Worm (Caenorhabditis elegans) whole organism, midembryonic: Measurements from ENCODE around the gene nxf-2.

Experiments used
- T22C8.4 ChIP-seq: fragments of 200-800 bp; sonication (Bioruptor generic); IDR thresholded peaks from 2 replicates; pipeline ENCODE4 v1.3.6; 2022; ENCODE audit warnings: missing genetic modification characterization, missing compliant biosample characterization
- cog-1 ChIP-seq: sonication (generic microtip); optimal IDR thresholded peaks from 2 replicates; lab custom pipeline; 2016; ENCODE audit warnings: missing genetic modification characterization, missing compliant biosample characterization
- flt-1 ChIP-seq: fragments of 200-800 bp; sonication (Bioruptor generic); IDR thresholded peaks from 2 replicates; pipeline ENCODE4 v1.3.6; 2022; ENCODE audit warnings: missing genetic modification characterization, missing compliant biosample characterization
- klf-2 ChIP-seq: fragments of 200-800 bp; sonication (Bioruptor generic); conservative IDR thresholded peaks from 2 replicates; pipeline ENCODE4 v1.3.6; 2022; ENCODE audit warnings: missing genetic modification reagents, missing genetic modification characterization, missing compliant biosample characterization
- tab-1 ChIP-seq: fragments of 200-800 bp; sonication (Bioruptor generic); IDR thresholded peaks from 2 replicates; pipeline ENCODE4 v1.3.6; 2022; ENCODE audit warnings: missing genetic modification characterization, missing compliant biosample characterization
- ztf-23 ChIP-seq: fragments of 200-800 bp; sonication (Bioruptor generic); IDR thresholded peaks from 2 replicates; pipeline ENCODE4 v1.3.6; 2022; ENCODE audit warnings: missing genetic modification reagents, missing genetic modification characterization, missing compliant biosample characterization
- ztf-29 ChIP-seq: fragments of 200-800 bp; sonication (Bioruptor generic); IDR thresholded peaks from 2 replicates; pipeline ENCODE4 v1.3.6; 2022; ENCODE audit warnings: missing genetic modification reagents, missing genetic modification characterization, missing compliant biosample characterization

DNA sequence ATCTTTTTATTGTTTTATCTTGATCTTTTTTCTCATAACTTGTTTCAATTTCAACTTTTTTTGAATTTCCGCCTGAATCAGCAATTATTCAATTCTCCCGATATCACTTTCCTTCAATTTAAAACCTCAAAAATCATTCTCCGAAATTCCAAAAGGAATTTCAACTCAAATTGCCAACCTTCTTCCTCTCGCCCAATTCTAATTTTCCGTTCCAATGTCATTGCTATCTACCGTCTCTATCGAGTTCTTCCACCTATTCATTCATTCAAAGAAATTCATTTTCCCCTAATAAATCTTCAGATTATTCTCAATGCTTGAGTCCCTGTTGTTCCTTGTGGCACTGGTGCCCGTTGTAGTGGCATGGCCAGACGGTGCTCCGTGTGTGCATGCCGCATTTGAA, 23.2 kb upstream of the nxf-2 start, which contains the start of gene F23B12.4:
- TF ChIP-seq flt-1 (GFP tag; lab: Robert Waterston, UW) (no peak), ztf-23 (GFP tag; lab: Robert Waterston, UW) (no peak), ztf-29 (no peak), T22C8.4 (GFP tag; lab: Robert Waterston, UW) (no peak), tab-1 (GFP tag; lab: Robert Waterston, UW) (no peak), cog-1 (tag; lab: Kevin White, UChicago) (no peak), klf-2 (GFP tag; lab: Robert Waterston, UW) (no peak)
